Worm (Caenorhabditis elegans) whole organism, L1 larva: Measurements from ENCODE around the gene irld-40.

Experiments used
- F16B12.6 ChIP-seq: fragments of 150-350 bp; optimal IDR thresholded peaks from 2 replicates; lab custom pipeline; 2014; ENCODE audit warnings: missing biosample characterization, missing genetic modification characterization
- Y116A8C.19 ChIP-seq: sonication (generic microtip); optimal IDR thresholded peaks from 2 replicates; lab custom pipeline; 2016; ENCODE audit warnings: missing compliant biosample characterization, missing genetic modification characterization, borderline replicate concordance
- blmp-1 ChIP-seq: fragments of 150-350 bp; optimal IDR thresholded peaks from 2 replicates; lab custom pipeline; 2014; ENCODE audit warnings: missing biosample characterization, missing genetic modification characterization
- ceh-63 ChIP-seq: fragments of 200-800 bp; sonication (Bioruptor generic); optimal IDR thresholded peaks from 2 replicates; lab custom pipeline; 2018; ENCODE audit warnings: mild to moderate bottlenecking, missing genetic modification characterization, missing compliant biosample characterization
- ceh-8 ChIP-seq: fragments of 200-800 bp; sonication (Bioruptor generic); optimal IDR thresholded peaks from 2 replicates; lab custom pipeline; 2018; ENCODE audit warnings: mild to moderate bottlenecking, missing genetic modification characterization, moderate library complexity, missing compliant biosample characterization
- ces-1 ChIP-seq: fragments of 150-350 bp; optimal IDR thresholded peaks from 2 replicates; lab custom pipeline; 2014; ENCODE audit warnings: missing biosample characterization, missing genetic modification reagents, missing genetic modification characterization
- efl-1 ChIP-seq, 4 experiments: fragments of 150-350 bp; optimal IDR thresholded peaks in 3 of 4; peaks in 1 of 4; 1 replicate in 1 of 4; 2 replicates in 3 of 4; lab custom pipeline; 2014; ENCODE audit warnings: missing biosample characterization in 2 of 4, missing genetic modification characterization in 2 of 4, missing genetic modification reagents in 2 of 4
- egl-13 ChIP-seq: sonication (generic microtip); optimal IDR thresholded peaks from 2 replicates; lab custom pipeline; 2016; ENCODE audit warnings: missing genotype, missing genetic modification reagents, missing genetic modification characterization, missing compliant biosample characterization
- egl-27 ChIP-seq, 2 experiments: fragments of 150-350 bp in 1 of 2; sonication (generic microtip); optimal IDR thresholded peaks; 3 replicates each; lab custom pipeline; 2017 to 2018; ENCODE audit warnings: missing biosample characterization in 2 of 2, missing genetic modification characterization in 2 of 2, missing genetic modification reagents in 2 of 2
- elt-3 ChIP-seq, 6 experiments: fragments of 150-350 bp in 1 of 6; sonication (generic microtip); optimal IDR thresholded peaks; 2 replicates each; lab custom pipeline; 2017 to 2018; ENCODE audit warnings: missing biosample characterization in 6 of 6, missing genetic modification characterization in 6 of 6, inconsistent platforms in 1 of 6
- fkh-4 ChIP-seq: sonication (generic microtip); optimal IDR thresholded peaks from 2 replicates; lab custom pipeline; 2016; ENCODE audit warnings: missing compliant biosample characterization, missing genetic modification characterization, borderline replicate concordance
- hlh-17 ChIP-seq: fragments of 200-800 bp; sonication (Bioruptor generic); optimal IDR thresholded peaks from 2 replicates; lab custom pipeline; 2018; ENCODE audit warnings: missing genetic modification characterization, mild to moderate bottlenecking, missing compliant biosample characterization, moderate library complexity, borderline replicate concordance
- lin-13 ChIP-seq: fragments of 150-350 bp; optimal IDR thresholded peaks from 2 replicates; lab custom pipeline; 2014; ENCODE audit warnings: missing biosample characterization, missing genetic modification reagents, missing genetic modification characterization
- lin-15B ChIP-seq: fragments of 150-350 bp; sonication (generic microtip); optimal IDR thresholded peaks from 3 replicates; lab custom pipeline; 2014; ENCODE audit warnings: missing biosample characterization, missing genetic modification characterization
- lin-35 ChIP-seq, 2 experiments: fragments of 150-350 bp; optimal IDR thresholded peaks; 2 replicates each; lab custom pipeline; 2014; ENCODE audit warnings: missing biosample characterization in 2 of 2, missing genetic modification characterization in 2 of 2, missing genetic modification reagents in 2 of 2
- lin-39 ChIP-seq: fragments of 150-350 bp; optimal IDR thresholded peaks from 2 replicates; lab custom pipeline; 2014; ENCODE audit warnings: missing biosample characterization, missing genetic modification reagents, missing genetic modification characterization
- lir-3 ChIP-seq: sonication (generic microtip); optimal IDR thresholded peaks from 2 replicates; lab custom pipeline; 2016; ENCODE audit warnings: mild to moderate bottlenecking, missing genetic modification characterization, moderate library complexity, missing compliant biosample characterization; ENCODE audit not compliant: poor library complexity
- lsy-2 ChIP-seq, 2 experiments: fragments of 150-350 bp; optimal IDR thresholded peaks; 2 replicates each; lab custom pipeline; 2014; ENCODE audit warnings: missing biosample characterization in 2 of 2, missing genetic modification characterization in 2 of 2
- nhr-19 ChIP-seq: fragments of 200-800 bp; sonication (Bioruptor generic); conservative IDR thresholded peaks from 2 replicates; pipeline ENCODE4 v1.3.6; 2022; ENCODE audit warnings: missing genetic modification characterization, missing compliant biosample characterization
- nhr-20 ChIP-seq: sonication (generic microtip); optimal IDR thresholded peaks from 2 replicates; lab custom pipeline; 2016; ENCODE audit warnings: mild to moderate bottlenecking, missing genetic modification characterization, missing compliant biosample characterization
- nhr-237 ChIP-seq: fragments of 150-350 bp; optimal IDR thresholded peaks from 2 replicates; lab custom pipeline; 2014; ENCODE audit warnings: missing biosample characterization, missing genetic modification characterization
- nhr-28 ChIP-seq: fragments of 150-350 bp; optimal IDR thresholded peaks from 2 replicates; lab custom pipeline; 2014; ENCODE audit warnings: missing biosample characterization, missing genetic modification characterization
- nhr-71 ChIP-seq: sonication (generic microtip); optimal IDR thresholded peaks from 2 replicates; lab custom pipeline; 2016; ENCODE audit warnings: mild to moderate bottlenecking, missing genetic modification characterization, moderate library complexity, missing compliant biosample characterization
- pag-3 ChIP-seq: sonication (generic microtip); optimal IDR thresholded peaks from 2 replicates; lab custom pipeline; 2017; ENCODE audit warnings: missing genetic modification characterization, mild to moderate bottlenecking, missing compliant biosample characterization, antibody characterized with exemption, borderline replicate concordance; ENCODE audit not compliant: insufficient read depth
- pax-3 ChIP-seq: fragments of 200-800 bp; sonication (Bioruptor generic); optimal IDR thresholded peaks from 2 replicates; lab custom pipeline; 2018; ENCODE audit warnings: mild to moderate bottlenecking, missing genetic modification characterization, moderate library complexity, missing compliant biosample characterization
- rnt-1 ChIP-seq: sonication (generic microtip); optimal IDR thresholded peaks from 2 replicates; lab custom pipeline; 2016; ENCODE audit warnings: mild to moderate bottlenecking, missing genetic modification characterization, moderate library complexity, missing compliant biosample characterization
- skn-1 ChIP-seq: fragments of 150-350 bp; optimal IDR thresholded peaks from 2 replicates; lab custom pipeline; 2014; ENCODE audit warnings: missing biosample characterization, missing genetic modification characterization
- snpc-4 ChIP-seq: fragments of 150-350 bp; optimal IDR thresholded peaks from 2 replicates; lab custom pipeline; 2014; ENCODE audit warnings: missing biosample characterization, missing genetic modification characterization
- sox-4 ChIP-seq: sonication (generic microtip); optimal IDR thresholded peaks from 2 replicates; lab custom pipeline; 2016; ENCODE audit warnings: missing genetic modification characterization, missing compliant biosample characterization
- sup-37 ChIP-seq: fragments of 200-800 bp; sonication (Bioruptor generic); optimal IDR thresholded peaks from 2 replicates; lab custom pipeline; 2018; ENCODE audit warnings: mild to moderate bottlenecking, missing genetic modification characterization, missing compliant biosample characterization
- swsn-7 ChIP-seq: sonication (generic microtip); optimal IDR thresholded peaks from 2 replicates; lab custom pipeline; 2016; ENCODE audit warnings: missing genetic modification characterization, missing compliant biosample characterization
- tlp-1 ChIP-seq: fragments of 150-350 bp; optimal IDR thresholded peaks from 2 replicates; lab custom pipeline; 2014; ENCODE audit warnings: missing biosample characterization, missing genetic modification characterization
- zip-4 ChIP-seq: fragments of 200-800 bp; sonication (Bioruptor generic); optimal IDR thresholded peaks from 2 replicates; lab custom pipeline; 2018; ENCODE audit warnings: mild to moderate bottlenecking, missing genetic modification characterization, moderate library complexity, missing compliant biosample characterization

irld-40 gene

DNA sequence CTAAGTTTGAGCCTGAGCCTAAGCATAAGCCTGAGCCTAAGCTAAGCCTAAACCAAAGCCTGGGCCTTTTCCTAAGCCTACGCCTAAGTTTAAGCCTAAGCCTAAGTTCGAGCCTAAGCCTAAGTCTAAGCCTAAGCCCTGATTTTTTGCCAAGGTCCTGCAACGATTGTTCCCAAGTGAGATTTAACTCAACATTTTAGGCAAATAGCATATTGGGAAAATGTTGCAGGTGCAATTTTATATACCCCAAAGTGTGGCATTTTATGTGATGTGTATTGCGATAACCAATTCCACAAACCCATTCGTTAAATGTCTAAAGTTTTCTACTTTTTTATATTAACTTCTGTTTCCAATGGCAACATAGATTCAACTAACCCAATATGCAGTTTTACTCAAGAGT lies at the start of gene irld-40:
TSS of gene irld-40 (plus strand) at position 301 of the 400 bp plus-strand sequence.
- TF ChIP-seq ceh-8 (GFP tag; lab: Kevin White, UChicago): no peak
- TF ChIP-seq egl-13 (tag; lab: Kevin White, UChicago): no peak
- no peak for TF ChIP-seq efl-1 (optimal IDR thresholded peaks at IDR 0.05; lab: Kevin White, UChicago)
- TF ChIP-seq efl-1 (GFP tag; optimal IDR thresholded peaks at IDR 0.05 in 1 of 2; lab: Kevin White, UChicago): no peak
- TF ChIP-seq sox-4 (tag; lab: Kevin White, UChicago): no peak
- TF ChIP-seq snpc-4 (tag; lab: Kevin White, UChicago): no peak
- TF ChIP-seq sup-37 (GFP tag; lab: Kevin White, UChicago): no peak
- TF ChIP-seq pag-3: no peak
- TF ChIP-seq lin-15B: no peak
- no peak for TF ChIP-seq lir-3 (tag; lab: Kevin White, UChicago)
- TF ChIP-seq swsn-7 (tag; lab: Kevin White, UChicago): no peak
- no peak for TF ChIP-seq lin-13 (GFP tag; lab: Kevin White, UChicago)
- no peak for TF ChIP-seq hlh-17

DNA sequence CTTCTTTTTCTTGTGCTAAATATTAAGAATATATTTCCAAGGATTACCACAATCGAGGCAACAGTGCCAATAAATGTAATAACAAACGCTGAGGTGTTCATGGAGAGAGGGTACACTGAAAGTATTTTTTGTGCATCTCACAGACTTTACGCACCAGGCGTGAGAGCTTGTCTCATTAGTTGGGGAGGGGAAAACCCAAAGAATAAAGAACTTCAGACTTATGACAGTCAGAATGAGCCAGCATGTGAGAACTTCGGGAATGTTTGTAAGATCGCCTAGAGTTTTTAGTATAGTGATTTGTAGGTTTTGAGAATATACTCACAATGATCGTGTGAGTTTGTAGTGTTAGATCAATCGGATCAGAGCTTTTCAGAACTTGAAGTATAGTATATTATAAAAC lies 47.6 kb upstream of the irld-40 start, which contains the start of gene srbc-41:
TSS of gene srbc-41 (minus strand) at position 101 of the 400 bp plus-strand sequence.
- TF ChIP-seq nhr-28 (tag; lab: Kevin White, UChicago): no peak
- TF ChIP-seq fkh-4: no peak
- TF ChIP-seq ceh-63: no peak
- no peak for TF ChIP-seq tlp-1 (tag; lab: Kevin White, UChicago)
- no peak for TF ChIP-seq egl-27 (tag; optimal IDR thresholded peaks at IDR 0.05; lab: Kevin White, UChicago)
- TF ChIP-seq ces-1: no peak
- no peak for TF ChIP-seq skn-1 (tag; lab: Kevin White, UChicago)
- no peak for TF ChIP-seq elt-3 (tag; optimal IDR thresholded peaks at IDR 0.05; lab: Kevin White, UChicago)
- TF ChIP-seq egl-13 (tag; lab: Kevin White, UChicago): no peak
- no peak for TF ChIP-seq Y116A8C.19 (tag; lab: Kevin White, UChicago)
- TF ChIP-seq nhr-71 (tag; lab: Kevin White, UChicago): no peak
- TF ChIP-seq nhr-19: no peak
- TF ChIP-seq lin-35 (GFP tag; optimal IDR thresholded peaks at IDR 0.05; lab: Kevin White, UChicago): no peak

ce11 chrV:1618760-1619159 lies 43.6 kb upstream of the irld-40 start, which contains the start of gene nhr-179:
TSS of gene nhr-179 (minus strand) at chrV:1618860.
- TF ChIP-seq zip-4 (GFP tag; lab: Kevin White, UChicago) (no peak), blmp-1 (tag; lab: Kevin White, UChicago) (no peak), F16B12.6 (tag; lab: Kevin White, UChicago) (no peak), pax-3 (tag; lab: Kevin White, UChicago) (no peak), swsn-7 (tag; lab: Kevin White, UChicago) (no peak)

- TF ChIP-seq rnt-1: no peak
- no peak for TF ChIP-seq nhr-237 (tag; lab: Kevin White, UChicago)
Measured at ce11 chrV:1620537-1620936, 41.8 kb upstream of the irld-40 start.

DNA sequence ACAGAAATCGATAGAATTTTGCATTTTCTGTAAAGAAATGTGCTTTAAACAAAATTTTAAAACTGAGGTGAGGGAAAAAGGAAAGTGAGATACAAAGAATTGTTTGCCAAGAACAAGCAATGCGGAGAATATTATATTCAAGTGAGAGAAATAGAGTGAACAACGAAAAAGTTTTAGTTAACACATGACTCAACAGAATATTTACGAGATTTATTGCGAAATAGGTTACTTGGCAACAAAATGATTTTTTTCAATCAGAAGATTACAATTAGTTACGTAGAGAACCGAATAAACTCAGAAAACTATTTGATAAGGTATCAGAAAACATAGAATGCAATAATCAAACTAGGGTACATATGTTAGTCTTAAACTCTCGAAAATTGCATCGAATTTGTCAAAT lies 40.9 kb upstream of the irld-40 start, which contains the start of gene nhr-117:
TSS of gene nhr-117 (minus strand) at position 27 of the 400 bp plus-strand sequence.
- TF ChIP-seq skn-1 (tag; lab: Kevin White, UChicago) (peak; percentile 40), lin-35 (GFP tag; optimal IDR thresholded peaks at IDR 0.05; lab: Kevin White, UChicago) (peak in 1 of 2 experiments; percentile 14), nhr-71 (tag; lab: Kevin White, UChicago) (peak; percentile 27), lsy-2 (tag; optimal IDR thresholded peaks at IDR 0.05; lab: Kevin White, UChicago) (peak in 1 of 2 experiments; percentile 1), zip-4 (GFP tag; lab: Kevin White, UChicago) (peak; percentile 67), elt-3 (tag; optimal IDR thresholded peaks at IDR 0.05; lab: Kevin White, UChicago) (no peak), efl-1 (optimal IDR thresholded peaks at IDR 0.05; lab: Kevin White, UChicago) (no peak), efl-1 (GFP tag; optimal IDR thresholded peaks at IDR 0.05 in 1 of 2; lab: Kevin White, UChicago) (peak in 1 of 2 experiments; percentile 81), lin-39 (tag; lab: Kevin White, UChicago) (no peak), nhr-20 (tag; lab: Kevin White, UChicago) (peak; percentile 2)
